Worm (Caenorhabditis elegans) whole organism, young adult: ENCODE results near the gene ZK1307.1.

Source experiments
- F49E8.2 ChIP-seq: sonication (generic microtip); optimal IDR thresholded peaks from 3 replicates; lab custom pipeline; 2017; ENCODE audit warnings: missing genetic modification characterization, mild to moderate bottlenecking, missing compliant biosample characterization, antibody characterized with exemption, moderate library complexity; ENCODE audit not compliant: insufficient read depth
- attf-3 ChIP-seq: fragments of 200-800 bp; sonication (Bioruptor generic); conservative IDR thresholded peaks from 2 replicates; pipeline ENCODE4 v1.3.6; 2022; ENCODE audit warnings: missing genetic modification reagents, missing genetic modification characterization, missing compliant biosample characterization

DNA sequence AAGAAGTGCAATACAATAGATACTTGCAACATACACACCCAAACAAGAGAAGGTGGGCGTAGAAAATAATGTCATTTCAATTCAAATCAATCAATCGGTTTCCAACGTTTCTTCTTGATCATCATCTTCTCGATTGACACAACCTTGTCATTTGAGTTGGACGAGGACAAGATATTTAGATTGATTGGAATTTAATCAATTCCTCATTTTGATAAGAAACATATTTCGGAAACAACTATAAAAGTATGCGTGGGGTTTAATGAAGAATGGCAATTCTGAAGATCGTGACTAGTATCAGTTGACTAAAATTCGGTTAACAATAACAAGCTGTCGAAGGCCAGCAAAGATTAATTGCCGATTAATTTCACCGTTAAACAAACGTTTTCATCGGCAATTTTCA lies 34.8 kb downstream of the ZK1307.1 start:
- TF ChIP-seq attf-3 (GFP tag; lab: Robert Waterston, UW), result no peak
- no peak for TF ChIP-seq F49E8.2
